Worm (Caenorhabditis elegans) whole organism, L1 larva: ENCODE data around the gene deb-1.

ENCODE experiments used
- C16A3.4 ChIP-seq: fragments of 150-350 bp; optimal IDR thresholded peaks from 2 replicates; lab custom pipeline; 2014; ENCODE audit warnings: missing biosample characterization, missing genetic modification characterization
- ama-1 ChIP-seq: fragments of 150-350 bp; optimal IDR thresholded peaks from 2 replicates; lab custom pipeline; 2014
- egl-13 ChIP-seq: sonication (generic microtip); optimal IDR thresholded peaks from 2 replicates; lab custom pipeline; 2016; ENCODE audit warnings: missing genotype, missing genetic modification reagents, missing genetic modification characterization, missing compliant biosample characterization
- elt-3 ChIP-seq, 6 experiments: fragments of 150-350 bp in 1 of 6; sonication (generic microtip); optimal IDR thresholded peaks; 2 replicates each; lab custom pipeline; 2017 to 2018; ENCODE audit warnings: missing biosample characterization in 6 of 6, missing genetic modification characterization in 6 of 6, inconsistent platforms in 1 of 6
- fkh-10 ChIP-seq: sonication (generic microtip); optimal IDR thresholded peaks from 2 replicates; lab custom pipeline; 2017; ENCODE audit warnings: missing biosample characterization, missing genetic modification reagents, missing genetic modification characterization
- fkh-4 ChIP-seq: sonication (generic microtip); optimal IDR thresholded peaks from 2 replicates; lab custom pipeline; 2016; ENCODE audit warnings: missing compliant biosample characterization, missing genetic modification characterization, borderline replicate concordance
- hlh-17 ChIP-seq: fragments of 200-800 bp; sonication (Bioruptor generic); optimal IDR thresholded peaks from 2 replicates; lab custom pipeline; 2018; ENCODE audit warnings: missing genetic modification characterization, mild to moderate bottlenecking, missing compliant biosample characterization, moderate library complexity, borderline replicate concordance
- mdl-1 ChIP-seq, 2 experiments: fragments of 150-350 bp; optimal IDR thresholded peaks; 2 replicates each; lab custom pipeline; 2014 to 2017; ENCODE audit warnings: missing biosample characterization in 2 of 2, missing genetic modification characterization in 2 of 2, inconsistent platforms in 1 of 2
- nhr-12 ChIP-seq: sonication (generic microtip); optimal IDR thresholded peaks from 2 replicates; lab custom pipeline; 2017; ENCODE audit warnings: missing biosample characterization, missing genetic modification characterization
- nhr-237 ChIP-seq: fragments of 150-350 bp; optimal IDR thresholded peaks from 2 replicates; lab custom pipeline; 2014; ENCODE audit warnings: missing biosample characterization, missing genetic modification characterization
- nhr-84 ChIP-seq: sonication (generic microtip); optimal IDR thresholded peaks from 2 replicates; lab custom pipeline; 2017; ENCODE audit warnings: missing biosample characterization, missing genetic modification characterization
- rnt-1 ChIP-seq: sonication (generic microtip); optimal IDR thresholded peaks from 2 replicates; lab custom pipeline; 2016; ENCODE audit warnings: mild to moderate bottlenecking, missing genetic modification characterization, moderate library complexity, missing compliant biosample characterization
- skn-1 ChIP-seq: fragments of 150-350 bp; optimal IDR thresholded peaks from 2 replicates; lab custom pipeline; 2014; ENCODE audit warnings: missing biosample characterization, missing genetic modification characterization
- unc-62 ChIP-seq: fragments of 150-350 bp; optimal IDR thresholded peaks from 2 replicates; lab custom pipeline; 2014; ENCODE audit warnings: missing biosample characterization, missing genetic modification reagents, missing genetic modification characterization

- TF ChIP-seq unc-62 (GFP tag; lab: Kevin White, UChicago), result no peak
- TF ChIP-seq fkh-10 (GFP tag; lab: Kevin White, UChicago), result peak; percentile 66
- peak; percentile 82 for TF ChIP-seq egl-13 (tag; lab: Kevin White, UChicago)
- TF ChIP-seq ama-1 (lab: Kevin White, UChicago), result peak; percentile 19
- no peak for TF ChIP-seq nhr-12 (tag; lab: Kevin White, UChicago)
- TF ChIP-seq skn-1 (tag; lab: Kevin White, UChicago), result peak; percentile 92
- TF ChIP-seq mdl-1 (tag; optimal IDR thresholded peaks at IDR 0.05; lab: Kevin White, UChicago), result peak in 1 of 2 experiments; percentile 73
- no peak for TF ChIP-seq hlh-17 (GFP tag; lab: Kevin White, UChicago)
- peak; percentile 71 for TF ChIP-seq nhr-237 (tag; lab: Kevin White, UChicago)
- peak; percentile 26 for TF ChIP-seq fkh-4
- TF ChIP-seq elt-3 (tag; optimal IDR thresholded peaks at IDR 0.05; lab: Kevin White, UChicago), result peak in 3 of 6 experiments; percentile 24 to 95 (median 72)
- peak; percentile 94 for TF ChIP-seq rnt-1 (tag; lab: Kevin White, UChicago)
- TF ChIP-seq C16A3.4 (tag; lab: Kevin White, UChicago), result peak; percentile 95
- TF ChIP-seq nhr-84 (tag; lab: Kevin White, UChicago), result no peak
These were observed 9.4 kb downstream of the deb-1 start, which contains the start of gene rps-4 for ce11 chrIV:7084632-7085160.
